Fruit fly (Drosophila melanogaster): Measurements from ENCODE around the gene CG13042.

DNA sequence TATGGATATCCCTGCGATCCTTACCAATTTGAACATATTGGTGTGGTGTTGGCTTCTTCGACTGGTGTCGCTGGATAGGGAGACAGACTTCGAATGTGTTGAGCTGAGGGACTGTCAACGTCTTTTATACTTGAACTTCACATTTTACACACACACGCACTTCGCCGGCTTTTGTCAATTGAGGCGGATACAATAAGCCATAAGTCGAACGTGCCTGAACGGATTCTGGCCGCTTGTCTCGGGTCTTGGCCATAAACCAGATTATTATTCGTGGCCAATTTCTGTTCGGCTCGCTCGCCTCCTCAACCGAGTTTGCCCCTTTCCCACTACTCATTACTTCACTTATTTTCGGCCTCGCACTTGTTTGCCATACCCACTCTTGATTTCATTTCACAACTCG, 5.2 kb downstream of the CG13042 start, which contains the start of gene CG13044:
- TF ChIP-seq CG8478 (optimal IDR thresholded peaks at IDR 0.05) (no peak), CTCF (optimal IDR thresholded peaks at IDR 0.05) (no peak)
